Worm (Caenorhabditis elegans) whole organism, L3 larva: ENCODE data around the gene mog-1.

ENCODE experiments used
- elt-2 ChIP-seq: sonication (generic microtip); optimal IDR thresholded peaks from 2 replicates; lab custom pipeline; 2016; ENCODE audit warnings: missing genetic modification reagents, mild to moderate bottlenecking, missing genetic modification characterization, missing compliant biosample characterization
- pha-4 ChIP-seq: fragments of 150-350 bp; optimal IDR thresholded peaks from 2 replicates; lab custom pipeline; 2014; ENCODE audit warnings: missing biosample characterization, missing genetic modification reagents, missing genetic modification characterization

DNA sequence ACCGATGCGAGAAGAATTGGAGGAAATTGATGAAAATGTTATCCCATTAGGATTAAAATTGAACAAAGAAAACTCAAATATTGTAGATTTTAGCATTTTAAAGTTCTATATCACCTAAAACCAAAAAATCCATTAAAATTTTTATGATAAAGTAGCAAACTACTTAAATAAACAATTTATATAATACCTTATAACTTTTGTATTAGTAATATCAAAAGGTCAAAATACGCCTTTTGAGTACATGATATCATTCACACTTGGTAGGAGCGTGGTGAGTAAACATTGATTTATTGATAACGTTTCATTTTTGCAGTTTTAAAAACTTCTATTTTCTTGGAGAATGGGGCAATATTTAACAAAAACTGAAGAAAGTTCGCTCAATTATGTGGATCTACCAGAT is 45.0 kb upstream of the mog-1 start, which contains the start of gene C05B5.5:
- TF ChIP-seq elt-2 (tag; lab: Kevin White, UChicago) (no peak), pha-4 (no peak)
